Worm (Caenorhabditis elegans) whole organism, young adult: ENCODE data around the gene wdr-31.

Source experiments
- B0035.1 ChIP-seq: sonication (generic microtip); optimal IDR thresholded peaks from 2 replicates; lab custom pipeline; 2016; ENCODE audit warnings: missing genetic modification characterization, mild to moderate bottlenecking, missing compliant biosample characterization, missing genotype, missing genetic modification reagents
- C17E4.6 ChIP-seq: fragments of 200-800 bp; sonication (Bioruptor generic); IDR thresholded peaks from 2 replicates; pipeline ENCODE4 v1.3.6; 2022; ENCODE audit warnings: missing genetic modification reagents, missing genetic modification characterization, missing compliant biosample characterization
- D2030.7 ChIP-seq: fragments of 200-800 bp; sonication (Bioruptor generic); IDR thresholded peaks from 2 replicates; pipeline ENCODE4 v1.3.6; 2022; ENCODE audit warnings: missing genetic modification reagents, missing genetic modification characterization, missing compliant biosample characterization
- F10E7.11 ChIP-seq: sonication (generic microtip); optimal IDR thresholded peaks from 2 replicates; lab custom pipeline; 2017; ENCODE audit warnings: mild to moderate bottlenecking, missing genetic modification characterization, moderate library complexity, missing compliant biosample characterization
- F23B12.7 ChIP-seq: sonication (generic microtip); optimal IDR thresholded peaks from 2 replicates; lab custom pipeline; 2017; ENCODE audit warnings: missing genetic modification characterization, mild to moderate bottlenecking, missing compliant biosample characterization, antibody characterized with exemption, moderate library complexity; ENCODE audit not compliant: insufficient read depth
- F57A8.1 ChIP-seq: fragments of 200-800 bp; sonication (Bioruptor generic); optimal IDR thresholded peaks from 2 replicates; lab custom pipeline; 2018; ENCODE audit warnings: mild to moderate bottlenecking, missing genetic modification characterization, moderate library complexity, missing compliant biosample characterization
- K11D2.4 ChIP-seq: fragments of 200-800 bp; sonication (Bioruptor generic); IDR thresholded peaks from 2 replicates; pipeline ENCODE4 v1.3.6; 2022; ENCODE audit warnings: missing genetic modification reagents, missing genetic modification characterization, missing compliant biosample characterization
- T26A5.8 ChIP-seq: sonication (generic microtip); optimal IDR thresholded peaks from 2 replicates; lab custom pipeline; 2016; ENCODE audit warnings: missing genetic modification characterization, missing compliant biosample characterization
- Y53G8AR.9 ChIP-seq: fragments of 200-800 bp; sonication (Bioruptor generic); conservative IDR thresholded peaks from 2 replicates; pipeline ENCODE4 v1.3.6; 2022; ENCODE audit warnings: missing genetic modification reagents, missing genetic modification characterization, missing compliant biosample characterization
- Y56A3A.18 ChIP-seq: fragments of 200-800 bp; sonication (Bioruptor generic); IDR thresholded peaks from 2 replicates; pipeline ENCODE4 v1.3.6; 2022; ENCODE audit warnings: missing genetic modification reagents, missing genetic modification characterization, missing compliant biosample characterization
- ZK185.1 ChIP-seq: sonication (generic microtip); optimal IDR thresholded peaks from 2 replicates; lab custom pipeline; 2016; ENCODE audit warnings: mild to moderate bottlenecking, missing genetic modification characterization, missing compliant biosample characterization; ENCODE audit not compliant: poor library complexity, severe bottlenecking
- aptf-2 ChIP-seq: fragments of 200-800 bp; sonication (Bioruptor generic); conservative IDR thresholded peaks from 2 replicates; pipeline ENCODE4 v1.3.6; 2022; ENCODE audit warnings: missing genetic modification reagents, missing genetic modification characterization, missing compliant biosample characterization
- atf-7 ChIP-seq: sonication (generic microtip); optimal IDR thresholded peaks from 2 replicates; lab custom pipeline; 2017; ENCODE audit warnings: mild to moderate bottlenecking, missing genetic modification characterization, missing compliant biosample characterization
- attf-6 ChIP-seq: fragments of 200-800 bp; sonication (Bioruptor generic); IDR thresholded peaks from 2 replicates; pipeline ENCODE4 v1.3.6; 2022; ENCODE audit warnings: missing genetic modification reagents, missing genetic modification characterization, missing compliant biosample characterization
- bed-2 ChIP-seq: fragments of 200-800 bp; sonication (Bioruptor generic); IDR thresholded peaks from 2 replicates; pipeline ENCODE4 v1.3.6; 2022; ENCODE audit warnings: missing genetic modification reagents, missing genetic modification characterization, missing compliant biosample characterization
- ceh-27 ChIP-seq: fragments of 200-800 bp; sonication (Bioruptor generic); optimal IDR thresholded peaks from 2 replicates; lab custom pipeline; 2018; ENCODE audit warnings: mild to moderate bottlenecking, missing genetic modification characterization, moderate library complexity, missing compliant biosample characterization
- die-1 ChIP-seq: sonication (generic microtip); optimal IDR thresholded peaks from 2 replicates; lab custom pipeline; 2016; ENCODE audit warnings: missing genotype, mild to moderate bottlenecking, missing genetic modification characterization, missing compliant biosample characterization
- dpff-1 ChIP-seq: sonication (generic microtip); optimal IDR thresholded peaks from 2 replicates; lab custom pipeline; 2017; ENCODE audit warnings: mild to moderate bottlenecking, missing genetic modification characterization, missing compliant biosample characterization
- efl-1 ChIP-seq: fragments of 150-350 bp; optimal IDR thresholded peaks from 2 replicates; lab custom pipeline; 2014; ENCODE audit warnings: missing biosample characterization, missing genetic modification reagents, missing genetic modification characterization
- lin-26 ChIP-seq: fragments of 200-800 bp; sonication (Bioruptor generic); IDR thresholded peaks from 2 replicates; pipeline ENCODE4 v1.3.6; 2022; ENCODE audit warnings: missing genetic modification reagents, missing genetic modification characterization, missing compliant biosample characterization
- lin-40 ChIP-seq: sonication (generic microtip); optimal IDR thresholded peaks from 2 replicates; lab custom pipeline; 2016; ENCODE audit warnings: missing genetic modification characterization, mild to moderate bottlenecking, missing compliant biosample characterization, missing genotype, missing genetic modification reagents
- lsl-1 ChIP-seq: fragments of 200-800 bp; sonication (Bioruptor generic); optimal IDR thresholded peaks from 2 replicates; lab custom pipeline; 2018; ENCODE audit warnings: mild to moderate bottlenecking, missing genetic modification characterization, moderate library complexity, missing compliant biosample characterization
- lsy-27 ChIP-seq: sonication (generic microtip); optimal IDR thresholded peaks from 2 replicates; lab custom pipeline; 2017; ENCODE audit warnings: missing genetic modification characterization, mild to moderate bottlenecking, missing compliant biosample characterization, antibody characterized with exemption, missing genotype, borderline replicate concordance; ENCODE audit not compliant: insufficient read depth
- madf-10 ChIP-seq: sonication (generic microtip); optimal IDR thresholded peaks from 2 replicates; lab custom pipeline; 2016; ENCODE audit warnings: mild to moderate bottlenecking, missing genetic modification characterization, missing compliant biosample characterization
- madf-3 ChIP-seq: fragments of 200-800 bp; sonication (Bioruptor generic); IDR thresholded peaks from 2 replicates; pipeline ENCODE4 v1.3.6; 2022; ENCODE audit warnings: missing genetic modification reagents, missing genetic modification characterization, missing compliant biosample characterization
- mel-28 ChIP-seq: sonication (generic microtip); optimal IDR thresholded peaks from 2 replicates; lab custom pipeline; 2016; ENCODE audit warnings: borderline replicate concordance, mild to moderate bottlenecking, missing genetic modification characterization, missing compliant biosample characterization
- nfyb-1 ChIP-seq: fragments of 200-800 bp; sonication (Bioruptor generic); IDR thresholded peaks from 2 replicates; pipeline ENCODE4 v1.3.6; 2022; ENCODE audit warnings: missing genetic modification reagents, missing genetic modification characterization, missing compliant biosample characterization
- nhr-179 ChIP-seq: sonication (generic microtip); optimal IDR thresholded peaks from 2 replicates; lab custom pipeline; 2016; ENCODE audit warnings: mild to moderate bottlenecking, missing genetic modification characterization, missing compliant biosample characterization
- pbrm-1 ChIP-seq: fragments of 200-800 bp; sonication (Bioruptor generic); IDR thresholded peaks from 2 replicates; pipeline ENCODE4 v1.3.6; 2022; ENCODE audit warnings: missing genetic modification reagents, missing genetic modification characterization, missing compliant biosample characterization
- rec-8 ChIP-seq, 2 experiments: sonication (generic microtip); optimal IDR thresholded peaks; 2 replicates each; lab custom pipeline; 2016; ENCODE audit warnings: mild to moderate bottlenecking in 2 of 2, missing genetic modification characterization in 2 of 2, missing genetic modification reagents in 2 of 2, missing genotype in 2 of 2, missing biosample characterization in 1 of 2, missing compliant biosample characterization in 1 of 2, moderate library complexity in 1 of 2
- repo-1 ChIP-seq: sonication (generic microtip); optimal IDR thresholded peaks from 2 replicates; lab custom pipeline; 2017; ENCODE audit warnings: mild to moderate bottlenecking, missing genetic modification characterization, missing compliant biosample characterization
- rpc-1 ChIP-seq, 2 experiments: fragments of 150-350 bp in 1 of 2; sonication (generic microtip) in 1 of 2; optimal IDR thresholded peaks; 2 replicates each; lab custom pipeline; 2014 to 2018; ENCODE audit warnings: missing biosample characterization in 1 of 2, missing genetic modification characterization in 1 of 2, missing genetic modification reagents in 1 of 2, missing genotype in 1 of 2
- sdz-38 ChIP-seq: sonication (generic microtip); optimal IDR thresholded peaks from 2 replicates; lab custom pipeline; 2016; ENCODE audit warnings: missing genotype, missing genetic modification characterization, missing compliant biosample characterization
- snpc-1.1 ChIP-seq: sonication (generic microtip); optimal IDR thresholded peaks from 2 replicates; lab custom pipeline; 2017; ENCODE audit warnings: missing genetic modification characterization, mild to moderate bottlenecking, missing compliant biosample characterization, antibody characterized with exemption, moderate library complexity, missing genotype, missing genetic modification reagents; ENCODE audit not compliant: insufficient read depth
- snpc-4 ChIP-seq, 5 experiments: fragments of 150-350 bp in 1 of 5; sonication (generic microtip) in 4 of 5; optimal IDR thresholded peaks; 2 replicates each; lab custom pipeline; 2014 to 2018; ENCODE audit warnings: missing genetic modification characterization in 5 of 5, missing biosample characterization in 3 of 5, antibody characterized with exemption in 2 of 5, mild to moderate bottlenecking in 2 of 5, missing compliant biosample characterization in 2 of 5, missing genotype in 2 of 5, moderate library complexity in 2 of 5, missing genetic modification reagents in 1 of 5
- somi-1 ChIP-seq: fragments of 200-800 bp; sonication (Bioruptor generic); optimal IDR thresholded peaks from 2 replicates; lab custom pipeline; 2018; ENCODE audit warnings: mild to moderate bottlenecking, missing genetic modification characterization, missing compliant biosample characterization
- tbp1 ChIP-seq: fragments of 200-800 bp; sonication (Bioruptor generic); optimal IDR thresholded peaks from 2 replicates; lab custom pipeline; 2018; ENCODE audit warnings: mild to moderate bottlenecking, missing genetic modification characterization, missing compliant biosample characterization
- tbx-9 ChIP-seq: sonication (generic microtip); optimal IDR thresholded peaks from 2 replicates; lab custom pipeline; 2016; ENCODE audit warnings: borderline replicate concordance, missing genetic modification characterization, inconsistent platforms, missing compliant biosample characterization
- unc-130 ChIP-seq: sonication (generic microtip); optimal IDR thresholded peaks from 2 replicates; lab custom pipeline; 2016; ENCODE audit warnings: missing genetic modification reagents, missing genetic modification characterization, missing compliant biosample characterization
- unc-62 ChIP-seq: fragments of 150-350 bp; optimal IDR thresholded peaks from 2 replicates; lab custom pipeline; 2014; ENCODE audit warnings: missing biosample characterization, missing genetic modification reagents, missing genetic modification characterization
- xnd-1 ChIP-seq: sonication (generic microtip); optimal IDR thresholded peaks from 2 replicates; lab custom pipeline; 2016; ENCODE audit warnings: missing genotype, missing genetic modification reagents, missing genetic modification characterization, missing compliant biosample characterization
- zfh-2 ChIP-seq: fragments of 200-800 bp; sonication (Bioruptor generic); conservative IDR thresholded peaks from 2 replicates; pipeline ENCODE4 v1.3.6; 2022; ENCODE audit warnings: missing genetic modification reagents, missing genetic modification characterization, missing compliant biosample characterization
- ztf-18 ChIP-seq: sonication (generic microtip); optimal IDR thresholded peaks from 2 replicates; lab custom pipeline; 2016; ENCODE audit warnings: missing genotype, mild to moderate bottlenecking, missing genetic modification characterization, missing compliant biosample characterization
- ztf-22 ChIP-seq: fragments of 200-800 bp; sonication (Bioruptor generic); optimal IDR thresholded peaks from 2 replicates; lab custom pipeline; 2018; ENCODE audit warnings: mild to moderate bottlenecking, missing genetic modification characterization, moderate library complexity, missing compliant biosample characterization
- ztf-28 ChIP-seq: fragments of 200-800 bp; sonication (Bioruptor generic); IDR thresholded peaks from 2 replicates; pipeline ENCODE4 v1.3.6; 2022; ENCODE audit warnings: missing genetic modification reagents, missing genetic modification characterization, missing compliant biosample characterization

wdr-31 gene

ce11 chrII:2736156-2736728 lies 1.1 kb upstream of the wdr-31 start, which contains the start of gene T05A8.8 (continued):
- TF ChIP-seq nhr-179 (tag; lab: Kevin White, UChicago) (no peak), Y53G8AR.9 (GFP tag; lab: Robert Waterston, UW) (no peak), lin-26 (peak; percentile 50; the same call in 1 of the 2 replicates), repo-1 (tag; lab: Kevin White, UChicago) (no peak), tbx-9 (no peak), ztf-18 (no peak), die-1 (tag; lab: Kevin White, UChicago) (no peak), mel-28 (tag; lab: Kevin White, UChicago) (no peak), lsl-1 (GFP tag; lab: Kevin White, UChicago) (no peak), lin-40 (tag; lab: Kevin White, UChicago) (no peak), Y56A3A.18 (GFP tag; lab: Robert Waterston, UW) (no peak), atf-7 (tag; lab: Kevin White, UChicago) (no peak), ztf-22 (GFP tag; lab: Kevin White, UChicago) (no peak), B0035.1 (tag; lab: Kevin White, UChicago) (no peak), F10E7.11 (no peak), aptf-2 (GFP tag; lab: Robert Waterston, UW) (no peak), ceh-27 (no peak), snpc-1.1 (tag; lab: Kevin White, UChicago) (no peak), lsy-27 (tag; lab: Kevin White, UChicago) (no peak), madf-10 (tag; lab: Kevin White, UChicago) (no peak), unc-62 (GFP tag; lab: Kevin White, UChicago) (no peak), somi-1 (GFP tag; lab: Kevin White, UChicago) (no peak), snpc-4 (GFP tag; optimal IDR thresholded peaks at IDR 0.05; lab: Kevin White, UChicago) (no peak), snpc-4 (tag; optimal IDR thresholded peaks at IDR 0.05; lab: Kevin White, UChicago) (no peak), C17E4.6 (GFP tag; lab: Robert Waterston, UW) (no peak), zfh-2 (GFP tag; lab: Robert Waterston, UW) (no peak), ztf-28 (GFP tag; lab: Robert Waterston, UW) (no peak), nfyb-1 (GFP tag; lab: Robert Waterston, UW) (0 out of 2 replicates have a peak, but pooled peaks have one; percentile 14), bed-2 (GFP tag; lab: Robert Waterston, UW) (no peak), pbrm-1 (GFP tag; lab: Robert Waterston, UW) (no peak), madf-3 (GFP tag; lab: Robert Waterston, UW) (no peak), F23B12.7 (no peak), dpff-1 (no peak), sdz-38 (tag; lab: Kevin White, UChicago) (no peak), rpc-1 (optimal IDR thresholded peaks at IDR 0.05; lab: Kevin White, UChicago) (peak; percentile 48), rpc-1 (tag; optimal IDR thresholded peaks at IDR 0.05; lab: Kevin White, UChicago) (peak; percentile 74), attf-6 (no peak), T26A5.8 (no peak), ZK185.1 (tag; lab: Kevin White, UChicago) (no peak), F57A8.1 (GFP tag; lab: Kevin White, UChicago) (no peak), xnd-1 (no peak), D2030.7 (GFP tag; lab: Robert Waterston, UW) (peak; percentile 45), unc-130 (GFP tag; lab: Kevin White, UChicago) (no peak), rec-8 (tag; optimal IDR thresholded peaks at IDR 0.05; lab: Kevin White, UChicago) (no peak), efl-1 (GFP tag; lab: Kevin White, UChicago) (no peak), tbp1 (GFP tag; lab: Kevin White, UChicago) (peak; percentile 86), K11D2.4 (GFP tag; lab: Robert Waterston, UW) (no peak)
